Comparison of ENCODE assay signal across 4 worm cellular contexts in the genomic region with DNA sequence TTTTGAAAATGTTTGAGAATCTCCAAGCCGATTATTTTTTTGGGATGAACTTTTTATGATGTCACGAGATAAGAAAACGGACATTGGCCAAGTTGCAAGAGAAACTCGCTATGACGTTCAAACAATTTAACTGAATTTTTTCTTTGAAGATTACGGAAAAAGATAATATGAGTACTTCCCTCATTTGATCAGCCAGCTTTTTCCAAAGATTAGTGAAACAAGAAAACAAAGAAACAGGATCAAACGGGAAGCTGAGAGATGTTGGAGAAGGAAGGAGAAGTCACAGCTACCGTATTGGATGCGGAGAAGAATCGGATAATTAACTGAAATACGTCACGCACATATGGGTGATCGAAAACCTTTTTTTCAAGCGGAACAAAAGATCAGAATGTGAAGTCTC.
A peak's percentile ranks its signal among the peaks of the same experiment; 100 is the strongest.
TF ChIP-seq lines count a peak whose summit lies in the region.

No protein-coding gene starts in this region.

TF ChIP-seq in whole organism, L2 larva, 48 proteins besides CTCF, POLR2A, EP300 and RAD21:
- TF ChIP-seq nhr-21 (tag; optimal IDR thresholded peaks at IDR 0.05; lab: Kevin White, UChicago) (peak; percentile 51), gmeb-1 (tag; optimal IDR thresholded peaks at IDR 0.05; lab: Kevin White, UChicago) (no peak), lsy-2 (tag; optimal IDR thresholded peaks at IDR 0.05; lab: Kevin White, UChicago) (peak in 1 of 2 experiments; percentile 0)

TF ChIP-seq in whole organism, L3 larva, 47 proteins besides CTCF, POLR2A, EP300 and RAD21:
- no peak for TF ChIP-seq ceh-82 (tag; optimal IDR thresholded peaks at IDR 0.05; lab: Kevin White, UChicago)
- TF ChIP-seq nfya-1 (tag; optimal IDR thresholded peaks at IDR 0.05; lab: Kevin White, UChicago; ENCODE audit: insufficient read depth), result no peak
- no peak for TF ChIP-seq elt-3 (tag; optimal IDR thresholded peaks at IDR 0.05; lab: Kevin White, UChicago)
- no peak for TF ChIP-seq egl-27 (tag; optimal IDR thresholded peaks at IDR 0.05; lab: Kevin White, UChicago)
- no peak for TF ChIP-seq nhr-67 (tag; optimal IDR thresholded peaks at IDR 0.05; lab: Kevin White, UChicago)
- no peak for TF ChIP-seq nhr-77 (tag; optimal IDR thresholded peaks at IDR 0.05; lab: Kevin White, UChicago)
- no peak for TF ChIP-seq pha-4 (tag; optimal IDR thresholded peaks at IDR 0.05; lab: Kevin White, UChicago)
- no peak for TF ChIP-seq tbx-2 (tag; optimal IDR thresholded peaks at IDR 0.05; lab: Kevin White, UChicago)
- no peak for TF ChIP-seq lin-39 (tag; optimal IDR thresholded peaks at IDR 0.05; lab: Kevin White, UChicago)
- TF ChIP-seq nhr-12 (tag; optimal IDR thresholded peaks at IDR 0.05; lab: Kevin White, UChicago), result no peak
- peak; percentile 62 for TF ChIP-seq nhr-23 (tag; optimal IDR thresholded peaks at IDR 0.05; lab: Kevin White, UChicago)
- TF ChIP-seq unc-62 (GFP tag; optimal IDR thresholded peaks at IDR 0.05; lab: Kevin White, UChicago), result no peak
- no peak for TF ChIP-seq ztf-11 (tag; optimal IDR thresholded peaks at IDR 0.05; lab: Kevin White, UChicago)
- no peak for TF ChIP-seq ceh-16 (tag; optimal IDR thresholded peaks at IDR 0.05; lab: Kevin White, UChicago)
- peak; percentile 0 for TF ChIP-seq nhr-43 (tag; optimal IDR thresholded peaks at IDR 0.05; lab: Kevin White, UChicago; ENCODE audit: poor library complexity, severe bottlenecking)
- TF ChIP-seq ceh-9 (tag; optimal IDR thresholded peaks at IDR 0.05; lab: Kevin White, UChicago), result no peak
- no peak for TF ChIP-seq nhr-76 (tag; optimal IDR thresholded peaks at IDR 0.05; lab: Kevin White, UChicago)
- TF ChIP-seq nhr-28 (tag; optimal IDR thresholded peaks at IDR 0.05; lab: Kevin White, UChicago), result no peak
- no peak for TF ChIP-seq unc-39 (tag; optimal IDR thresholded peaks at IDR 0.05; lab: Kevin White, UChicago)
- no peak for TF ChIP-seq nhr-11 (tag; optimal IDR thresholded peaks at IDR 0.05; lab: Kevin White, UChicago)
- TF ChIP-seq elt-1 (tag; optimal IDR thresholded peaks at IDR 0.05; lab: Kevin White, UChicago), result peak; percentile 82
- TF ChIP-seq fkh-2 (tag; optimal IDR thresholded peaks at IDR 0.05; lab: Kevin White, UChicago), result no peak

TF ChIP-seq in whole organism, L4 larva, 104 proteins besides CTCF, POLR2A, EP300 and RAD21:
- TF ChIP-seq Y5F2A.4 (GFP tag; optimal IDR thresholded peaks at IDR 0.05; lab: Kevin White, UChicago) (no peak), egl-27 (tag; optimal IDR thresholded peaks at IDR 0.05; lab: Kevin White, UChicago) (no peak), hlh-11 (tag; optimal IDR thresholded peaks at IDR 0.05; lab: Kevin White, UChicago) (peak; percentile 59), aha-1 (tag; lab: Kevin White, UChicago) (peak; percentile 90), nhr-28 (tag; optimal IDR thresholded peaks at IDR 0.05; lab: Kevin White, UChicago) (peak; percentile 24), duxl-1 (tag; optimal IDR thresholded peaks at IDR 0.05; lab: Kevin White, UChicago; ENCODE audit: poor library complexity) (no peak), tra-1 (GFP tag; IDR thresholded peaks at IDR 0.05; lab: Robert Waterston, UW) (no peak), dve-1 (tag; optimal IDR thresholded peaks at IDR 0.05; lab: Kevin White, UChicago; ENCODE audit: insufficient read depth) (no peak), madf-9 (GFP tag; conservative IDR thresholded peaks at IDR 0.05; lab: Robert Waterston, UW) (no peak), nhr-48 (tag; optimal IDR thresholded peaks at IDR 0.05; lab: Kevin White, UChicago) (peak; percentile 66), F26F4.8 (GFP tag; conservative IDR thresholded peaks at IDR 0.05; lab: Robert Waterston, UW) (no peak), attf-4 (tag; optimal IDR thresholded peaks at IDR 0.05; lab: Kevin White, UChicago) (no peak), zip-2 (tag; optimal IDR thresholded peaks at IDR 0.05; lab: Kevin White, UChicago) (no peak), ama-1 (optimal IDR thresholded peaks at IDR 0.05; lab: Kevin White, UChicago) (no peak), pha-4 (GFP tag; IDR thresholded peaks at IDR 0.05; lab: Robert Waterston, UW) (no peak), pha-4 (tag; optimal IDR thresholded peaks at IDR 0.05; lab: Kevin White, UChicago) (no peak), nhr-25 (tag; optimal IDR thresholded peaks at IDR 0.05; lab: Kevin White, UChicago; ENCODE audit: borderline replicate concordance, insufficient read depth) (no peak), lim-7 (GFP tag; IDR thresholded peaks at IDR 0.05; lab: Robert Waterston, UW) (no peak), mdl-1 (tag; optimal IDR thresholded peaks at IDR 0.05; lab: Kevin White, UChicago) (no peak), zfp-3 (GFP tag; conservative IDR thresholded peaks at IDR 0.05; lab: Robert Waterston, UW) (no peak), mdt-29 (GFP tag; IDR thresholded peaks at IDR 0.05; lab: Robert Waterston, UW) (no peak), egl-43 (GFP tag; IDR thresholded peaks at IDR 0.05; lab: Robert Waterston, UW) (no peak)
TF ChIP-seq in whole organism, L4 larva: peak in this region for 4.

TF ChIP-seq in whole organism, mixed stage, embryonic, 35 proteins besides CTCF, POLR2A, EP300 and RAD21:
- TF ChIP-seq mab-5 (tag; optimal IDR thresholded peaks at IDR 0.05; lab: Kevin White, UChicago) (no peak), mep-1 (tag; optimal IDR thresholded peaks at IDR 0.05; lab: Kevin White, UChicago) (no peak), cnd-1 (tag; optimal IDR thresholded peaks at IDR 0.05; lab: Kevin White, UChicago) (no peak), ceh-43 (GFP tag; optimal IDR thresholded peaks at IDR 0.05; lab: Kevin White, UChicago) (no peak), unc-62 (GFP tag; optimal IDR thresholded peaks at IDR 0.05; lab: Kevin White, UChicago) (no peak), tbx-8 (GFP tag; optimal IDR thresholded peaks at IDR 0.05; lab: Kevin White, UChicago) (no peak), elt-1 (tag; optimal IDR thresholded peaks at IDR 0.05; lab: Kevin White, UChicago; ENCODE audit: borderline replicate concordance, insufficient read depth) (peak; percentile 16), hlh-1 (tag; optimal IDR thresholded peaks at IDR 0.05; lab: Kevin White, UChicago) (no peak), nhr-237 (tag; optimal IDR thresholded peaks at IDR 0.05; lab: Kevin White, UChicago) (no peak)
TF ChIP-seq in whole organism, mixed stage, embryonic: peak in this region for 1.
